Worm (Caenorhabditis elegans) whole organism, L4/young adult: ENCODE measurements around the gene nhr-31.

ENCODE experiments used
- W03F9.2 ChIP-seq: fragments of 150-350 bp; optimal IDR thresholded peaks from 2 replicates; lab custom pipeline; 2014; ENCODE audit warnings: missing biosample characterization, missing genetic modification characterization
- dao-5 ChIP-seq: sonication (generic microtip); optimal IDR thresholded peaks from 2 replicates; lab custom pipeline; 2016; ENCODE audit warnings: missing genotype, missing genetic modification characterization, moderate library complexity, missing compliant biosample characterization
- him-1 ChIP-seq: sonication (generic microtip); optimal IDR thresholded peaks from 2 replicates; lab custom pipeline; 2016; ENCODE audit warnings: missing genotype, missing genetic modification reagents, missing genetic modification characterization, missing compliant biosample characterization

Gene nhr-31

ce11 chrIV:8029413-8029812 lies at the start of gene nhr-31:
Gene nhr-31, minus strand, starts transcription at chrIV:8029513.
- TF ChIP-seq dao-5 (tag; lab: Kevin White, UChicago) (no peak), him-1 (tag; lab: Kevin White, UChicago) (no peak), W03F9.2 (tag; lab: Kevin White, UChicago) (no peak)

ce11 chrIV:8076511-8076910 lies 47.2 kb upstream of the nhr-31 start:
- TF ChIP-seq him-1 (tag; lab: Kevin White, UChicago): no peak
- no peak for TF ChIP-seq W03F9.2 (tag; lab: Kevin White, UChicago)
- TF ChIP-seq dao-5 (tag; lab: Kevin White, UChicago): no peak

ce11 chrIV:8075516-8075915 lies 46.2 kb upstream of the nhr-31 start:
- TF ChIP-seq dao-5 (tag; lab: Kevin White, UChicago) (no peak), him-1 (tag; lab: Kevin White, UChicago) (no peak), W03F9.2 (tag; lab: Kevin White, UChicago) (no peak)

ce11 chrIV:8070934-8071333 lies 41.6 kb upstream of the nhr-31 start:
- no peak for TF ChIP-seq W03F9.2 (tag; lab: Kevin White, UChicago)
- no peak for TF ChIP-seq dao-5 (tag; lab: Kevin White, UChicago)
- no peak for TF ChIP-seq him-1 (tag; lab: Kevin White, UChicago)

- TF ChIP-seq W03F9.2 (tag; lab: Kevin White, UChicago) (no peak), him-1 (tag; lab: Kevin White, UChicago) (no peak), dao-5 (tag; lab: Kevin White, UChicago) (no peak)
These were observed 41.0 kb upstream of the nhr-31 start for ce11 chrIV:8070299-8070698.

ce11 chrIV:8069104-8069503 lies 39.8 kb upstream of the nhr-31 start:
- no peak for TF ChIP-seq W03F9.2 (tag; lab: Kevin White, UChicago)
- no peak for TF ChIP-seq dao-5 (tag; lab: Kevin White, UChicago)
- TF ChIP-seq him-1 (tag; lab: Kevin White, UChicago): no peak

ce11 chrIV:8068280-8068679 lies 39.0 kb upstream of the nhr-31 start:
- TF ChIP-seq him-1 (tag; lab: Kevin White, UChicago): no peak
- no peak for TF ChIP-seq dao-5 (tag; lab: Kevin White, UChicago)
- no peak for TF ChIP-seq W03F9.2 (tag; lab: Kevin White, UChicago)

ce11 chrIV:8067745-8068144 lies 38.4 kb upstream of the nhr-31 start:
- no peak for TF ChIP-seq W03F9.2 (tag; lab: Kevin White, UChicago)
- TF ChIP-seq him-1 (tag; lab: Kevin White, UChicago): no peak
- no peak for TF ChIP-seq dao-5 (tag; lab: Kevin White, UChicago)

- peak; percentile 69 for TF ChIP-seq him-1 (tag; lab: Kevin White, UChicago)
- TF ChIP-seq dao-5 (tag; lab: Kevin White, UChicago): no peak
These were observed 37.3 kb upstream of the nhr-31 start for ce11 chrIV:8066598-8066997.

- TF ChIP-seq W03F9.2 (tag; lab: Kevin White, UChicago) (no peak), him-1 (tag; lab: Kevin White, UChicago) (no peak), dao-5 (tag; lab: Kevin White, UChicago) (no peak)
These were observed 33.0 kb upstream of the nhr-31 start, which contains the start of gene sax-7 for ce11 chrIV:8062359-8062758. Gene sax-7, plus strand, starts transcription at chrIV:8062659.

- TF ChIP-seq him-1 (tag; lab: Kevin White, UChicago) (no peak), W03F9.2 (tag; lab: Kevin White, UChicago) (no peak), dao-5 (tag; lab: Kevin White, UChicago) (no peak)
These were observed 32.0 kb upstream of the nhr-31 start for ce11 chrIV:8061267-8061666.

- TF ChIP-seq him-1 (tag; lab: Kevin White, UChicago) (no peak), W03F9.2 (tag; lab: Kevin White, UChicago) (no peak), dao-5 (tag; lab: Kevin White, UChicago) (no peak)
These were observed 24.6 kb upstream of the nhr-31 start for ce11 chrIV:8053955-8054354.

ce11 chrIV:8052694-8053093 lies 23.4 kb upstream of the nhr-31 start:
- TF ChIP-seq dao-5 (tag; lab: Kevin White, UChicago): no peak
- no peak for TF ChIP-seq him-1 (tag; lab: Kevin White, UChicago)
- no peak for TF ChIP-seq W03F9.2 (tag; lab: Kevin White, UChicago)

- TF ChIP-seq W03F9.2 (tag; lab: Kevin White, UChicago) (no peak), him-1 (tag; lab: Kevin White, UChicago) (no peak), dao-5 (tag; lab: Kevin White, UChicago) (no peak)
These were observed 18.8 kb upstream of the nhr-31 start for ce11 chrIV:8048083-8048482.
